Worm (Caenorhabditis elegans) whole organism, L3 larva: Measurements from ENCODE around the gene Y45G5AL.1.

ENCODE experiments used
- ZK546.5 ChIP-seq: sonication (generic microtip); optimal IDR thresholded peaks from 2 replicates; lab custom pipeline; 2017; ENCODE audit warnings: missing biosample characterization, missing genetic modification characterization
- ceh-16 ChIP-seq: sonication (generic microtip); optimal IDR thresholded peaks from 2 replicates; lab custom pipeline; 2017; ENCODE audit warnings: missing biosample characterization, missing genetic modification characterization
- ceh-82 ChIP-seq: fragments of 150-350 bp; optimal IDR thresholded peaks from 2 replicates; lab custom pipeline; 2014; ENCODE audit warnings: missing biosample characterization, missing genetic modification characterization
- egl-27 ChIP-seq: sonication (generic microtip); optimal IDR thresholded peaks from 4 replicates; lab custom pipeline; 2017; ENCODE audit warnings: missing biosample characterization, missing genetic modification reagents, missing genetic modification characterization
- fkh-10 ChIP-seq: sonication (generic microtip); optimal IDR thresholded peaks from 2 replicates; lab custom pipeline; 2017; ENCODE audit warnings: missing biosample characterization, missing genetic modification reagents, missing genetic modification characterization
- fos-1 ChIP-seq: fragments of 150-350 bp; optimal IDR thresholded peaks from 2 replicates; lab custom pipeline; 2014; ENCODE audit warnings: missing biosample characterization, missing genetic modification characterization
- jun-1 ChIP-seq: fragments of 150-350 bp; optimal IDR thresholded peaks from 2 replicates; lab custom pipeline; 2014; ENCODE audit warnings: missing biosample characterization, missing genetic modification reagents, missing genetic modification characterization
- nhr-11 ChIP-seq: fragments of 150-350 bp; optimal IDR thresholded peaks from 2 replicates; lab custom pipeline; 2014; ENCODE audit warnings: missing biosample characterization, missing genetic modification characterization
- nhr-237 ChIP-seq: fragments of 150-350 bp; optimal IDR thresholded peaks from 2 replicates; lab custom pipeline; 2014; ENCODE audit warnings: missing biosample characterization, missing genetic modification characterization
- nhr-28 ChIP-seq: fragments of 150-350 bp; optimal IDR thresholded peaks from 2 replicates; lab custom pipeline; 2014; ENCODE audit warnings: missing biosample characterization, missing genetic modification characterization
- skn-1 ChIP-seq: fragments of 150-350 bp; optimal IDR thresholded peaks from 2 replicates; lab custom pipeline; 2014; ENCODE audit warnings: missing biosample characterization, missing genetic modification characterization
- unc-39 ChIP-seq: sonication (generic microtip); optimal IDR thresholded peaks from 4 replicates; lab custom pipeline; 2017; ENCODE audit warnings: missing biosample characterization, missing genetic modification characterization
- ztf-11 ChIP-seq: fragments of 150-350 bp; optimal IDR thresholded peaks from 2 replicates; lab custom pipeline; 2014; ENCODE audit warnings: missing biosample characterization, missing genetic modification characterization
- ztf-4 ChIP-seq: fragments of 150-350 bp; optimal IDR thresholded peaks from 2 replicates; lab custom pipeline; 2014; ENCODE audit warnings: missing biosample characterization, missing genetic modification characterization

DNA sequence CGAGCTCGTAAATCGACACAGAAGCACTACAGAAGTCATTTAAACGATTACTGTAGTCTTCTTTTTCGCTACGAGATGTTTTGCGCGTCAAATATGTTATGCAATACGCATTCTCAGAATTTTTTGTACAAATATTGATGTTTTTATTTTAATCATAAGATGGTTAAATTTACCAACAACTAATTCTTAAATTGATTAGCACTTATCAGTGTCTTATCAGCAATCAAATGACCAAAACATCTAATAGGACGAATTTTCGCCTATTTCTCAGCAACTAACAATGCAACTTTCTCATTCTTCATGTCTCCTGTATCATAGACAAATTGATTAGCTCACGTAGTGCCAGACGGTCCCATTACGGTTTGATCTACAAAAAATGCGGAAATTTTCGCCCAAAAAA, 41.6 kb downstream of the Y45G5AL.1 start:
- TF ChIP-seq nhr-28 (no peak), ztf-4 (no peak), skn-1 (tag; lab: Kevin White, UChicago) (no peak), unc-39 (no peak), egl-27 (tag; lab: Kevin White, UChicago) (no peak), fkh-10 (GFP tag; lab: Kevin White, UChicago) (no peak), ztf-11 (tag; lab: Kevin White, UChicago) (no peak), jun-1 (tag; lab: Kevin White, UChicago) (no peak), ceh-16 (tag; lab: Kevin White, UChicago) (no peak), fos-1 (tag; lab: Kevin White, UChicago) (no peak), nhr-11 (no peak), nhr-237 (no peak), ceh-82 (tag; lab: Kevin White, UChicago) (no peak), ZK546.5 (tag; lab: Kevin White, UChicago) (no peak)
